Worm (Caenorhabditis elegans) whole organism, L2 larva: ENCODE data around the gene F28B1.9.

Experiments
- F13H6.1 ChIP-seq: sonication (generic microtip); optimal IDR thresholded peaks from 2 replicates; lab custom pipeline; 2016; ENCODE audit warnings: missing genetic modification characterization, missing compliant biosample characterization
- lin-11 ChIP-seq: fragments of 150-350 bp; sonication (generic microtip); optimal IDR thresholded peaks from 2 replicates; lab custom pipeline; 2014; ENCODE audit warnings: missing biosample characterization, missing genetic modification characterization, inconsistent platforms, mixed read lengths
- lsy-2 ChIP-seq, 2 experiments: fragments of 150-350 bp in 1 of 2; sonication (generic microtip) in 1 of 2; optimal IDR thresholded peaks; 2 replicates each; lab custom pipeline; 2014 to 2017; ENCODE audit warnings: missing biosample characterization in 2 of 2, missing genetic modification characterization in 2 of 2
- nhr-129 ChIP-seq: fragments of 150-350 bp; optimal IDR thresholded peaks from 2 replicates; lab custom pipeline; 2014; ENCODE audit warnings: missing biosample characterization, missing genetic modification characterization
- nhr-237 ChIP-seq: fragments of 150-350 bp; optimal IDR thresholded peaks from 2 replicates; lab custom pipeline; 2014; ENCODE audit warnings: missing biosample characterization, missing genetic modification characterization
- nhr-77 ChIP-seq: fragments of 150-350 bp; optimal IDR thresholded peaks from 2 replicates; lab custom pipeline; 2014; ENCODE audit warnings: missing biosample characterization, missing genetic modification characterization
- sma-3 ChIP-seq: sonication (generic microtip); optimal IDR thresholded peaks from 2 replicates; lab custom pipeline; 2016; ENCODE audit warnings: missing genetic modification reagents, missing genetic modification characterization, missing compliant biosample characterization
- ztf-4 ChIP-seq: fragments of 150-350 bp; optimal IDR thresholded peaks from 2 replicates; lab custom pipeline; 2014; ENCODE audit warnings: missing biosample characterization, missing genetic modification characterization

ce11 chrV:17089931-17090429 lies 28.3 kb downstream of the F28B1.9 start, which contains the start of gene srh-237:
- TF ChIP-seq nhr-237 (tag; lab: Kevin White, UChicago) = no peak
- no peak for TF ChIP-seq lin-11 (tag; lab: Kevin White, UChicago)
- no peak for TF ChIP-seq ztf-4 (tag; lab: Kevin White, UChicago)
- TF ChIP-seq nhr-77 (tag; lab: Kevin White, UChicago) = no peak
- TF ChIP-seq lsy-2 (tag; optimal IDR thresholded peaks at IDR 0.05; lab: Kevin White, UChicago) = no peak
- no peak for TF ChIP-seq nhr-129 (tag; lab: Kevin White, UChicago)
- TF ChIP-seq F13H6.1 = no peak
- TF ChIP-seq sma-3 (GFP tag; lab: Kevin White, UChicago) = no peak
